Worm (Caenorhabditis elegans) whole organism, mixed stage, embryonic: ENCODE data around the gene T28A11.2.

Source experiments
- M03D4.4 ChIP-seq: sonication (generic microtip); optimal IDR thresholded peaks from 2 replicates; lab custom pipeline; 2017; ENCODE audit warnings: mild to moderate bottlenecking, missing genetic modification characterization, missing compliant biosample characterization
- bed-3 ChIP-seq: fragments of 200-800 bp; sonication (Bioruptor generic); optimal IDR thresholded peaks from 3 replicates; lab custom pipeline; 2018; ENCODE audit warnings: mild to moderate bottlenecking, missing genetic modification characterization, moderate library complexity, missing compliant biosample characterization
- ceh-83 ChIP-seq: fragments of 200-800 bp; sonication (Bioruptor generic); optimal IDR thresholded peaks from 2 replicates; lab custom pipeline; 2018; ENCODE audit warnings: mild to moderate bottlenecking, missing genetic modification characterization, missing compliant biosample characterization
- cnd-1 ChIP-seq: fragments of 200-800 bp; sonication (Bioruptor generic); optimal IDR thresholded peaks from 2 replicates; lab custom pipeline; 2018; ENCODE audit warnings: mild to moderate bottlenecking, missing genetic modification characterization, missing compliant biosample characterization
- drap-1 ChIP-seq: fragments of 200-800 bp; sonication (Bioruptor generic); optimal IDR thresholded peaks from 3 replicates; lab custom pipeline; 2018; ENCODE audit warnings: mild to moderate bottlenecking, missing genetic modification characterization, missing compliant biosample characterization
- elt-1 ChIP-seq: sonication (generic microtip); optimal IDR thresholded peaks from 2 replicates; lab custom pipeline; 2017; ENCODE audit warnings: missing genetic modification characterization, mild to moderate bottlenecking, missing compliant biosample characterization, antibody characterized with exemption, moderate library complexity, borderline replicate concordance; ENCODE audit not compliant: insufficient read depth
- flh-1 ChIP-seq: fragments of 200-800 bp; sonication (Bioruptor generic); optimal IDR thresholded peaks from 2 replicates; lab custom pipeline; 2018; ENCODE audit warnings: mild to moderate bottlenecking, missing genetic modification characterization, moderate library complexity, missing compliant biosample characterization
- ham-2 ChIP-seq: fragments of 200-800 bp; sonication (Bioruptor generic); optimal IDR thresholded peaks from 2 replicates; lab custom pipeline; 2018; ENCODE audit warnings: mild to moderate bottlenecking, missing genetic modification characterization, missing compliant biosample characterization
- hlh-1 ChIP-seq: fragments of 150-350 bp; optimal IDR thresholded peaks from 2 replicates; lab custom pipeline; 2014; ENCODE audit warnings: missing biosample characterization, missing genetic modification reagents, missing genetic modification characterization
- lin-13 ChIP-seq: fragments of 150-350 bp; optimal IDR thresholded peaks from 2 replicates; lab custom pipeline; 2014; ENCODE audit warnings: missing biosample characterization, missing genetic modification characterization
- lin-32 ChIP-seq: fragments of 200-800 bp; sonication (Bioruptor generic); optimal IDR thresholded peaks from 2 replicates; lab custom pipeline; 2018; ENCODE audit warnings: mild to moderate bottlenecking, missing genetic modification characterization, missing compliant biosample characterization
- lsy-2 ChIP-seq: fragments of 150-350 bp; optimal IDR thresholded peaks from 2 replicates; lab custom pipeline; 2014; ENCODE audit warnings: missing biosample characterization, missing genetic modification characterization
- mab-5 ChIP-seq: fragments of 150-350 bp; optimal IDR thresholded peaks from 2 replicates; lab custom pipeline; 2014; ENCODE audit warnings: missing biosample characterization, missing genetic modification characterization
- mep-1 ChIP-seq: fragments of 150-350 bp; optimal IDR thresholded peaks from 2 replicates; lab custom pipeline; 2017; ENCODE audit warnings: missing biosample characterization, missing genetic modification reagents, missing genetic modification characterization, inconsistent platforms
- mls-2 ChIP-seq: sonication (generic microtip); optimal IDR thresholded peaks from 2 replicates; lab custom pipeline; 2016; ENCODE audit warnings: mild to moderate bottlenecking, missing genetic modification characterization, moderate library complexity, missing compliant biosample characterization
- nhr-12 ChIP-seq: fragments of 150-350 bp; optimal IDR thresholded peaks from 2 replicates; lab custom pipeline; 2014; ENCODE audit warnings: missing biosample characterization, missing genetic modification characterization
- nhr-237 ChIP-seq: fragments of 150-350 bp; optimal IDR thresholded peaks from 2 replicates; lab custom pipeline; 2014; ENCODE audit warnings: missing biosample characterization, missing genetic modification characterization
- nhr-28 ChIP-seq: fragments of 150-350 bp; optimal IDR thresholded peaks from 2 replicates; lab custom pipeline; 2014; ENCODE audit warnings: missing biosample characterization, missing genetic modification characterization
- nhr-76 ChIP-seq: sonication (generic microtip); optimal IDR thresholded peaks from 2 replicates; lab custom pipeline; 2017; ENCODE audit warnings: missing biosample characterization, missing genetic modification characterization
- pha-4 ChIP-seq: fragments of 150-350 bp; optimal IDR thresholded peaks from 2 replicates; lab custom pipeline; 2018; ENCODE audit warnings: missing biosample characterization, missing genetic modification reagents, missing genetic modification characterization
- sem-2 ChIP-seq: fragments of 200-800 bp; sonication (Bioruptor generic); optimal IDR thresholded peaks from 2 replicates; lab custom pipeline; 2018; ENCODE audit warnings: mild to moderate bottlenecking, missing genetic modification characterization, missing compliant biosample characterization
- snpc-4 ChIP-seq: fragments of 150-350 bp; optimal IDR thresholded peaks from 2 replicates; lab custom pipeline; 2014; ENCODE audit warnings: missing biosample characterization, missing genetic modification characterization
- sptf-1 ChIP-seq: sonication (generic microtip); optimal IDR thresholded peaks from 2 replicates; lab custom pipeline; 2017; ENCODE audit warnings: mild to moderate bottlenecking, missing genetic modification characterization, moderate library complexity, missing compliant biosample characterization
- tbx-8 ChIP-seq: fragments of 200-800 bp; sonication (Bioruptor generic); optimal IDR thresholded peaks from 2 replicates; lab custom pipeline; 2018; ENCODE audit warnings: mild to moderate bottlenecking, missing genetic modification characterization, moderate library complexity, missing compliant biosample characterization
- unc-39 ChIP-seq: fragments of 150-350 bp; optimal IDR thresholded peaks from 2 replicates; lab custom pipeline; 2014; ENCODE audit warnings: missing biosample characterization, missing genetic modification characterization
- unc-62 ChIP-seq: fragments of 150-350 bp; optimal IDR thresholded peaks from 2 replicates; lab custom pipeline; 2014; ENCODE audit warnings: missing biosample characterization, missing genetic modification reagents, missing genetic modification characterization
- zip-8 ChIP-seq: fragments of 150-350 bp; optimal IDR thresholded peaks from 2 replicates; lab custom pipeline; 2014; ENCODE audit warnings: missing biosample characterization, missing genetic modification characterization
- ztf-11 ChIP-seq: fragments of 150-350 bp; optimal IDR thresholded peaks from 2 replicates; lab custom pipeline; 2014; ENCODE audit warnings: missing biosample characterization, missing genetic modification characterization

Gene T28A11.2

ce11 chrV:3318975-3319374 is 38.8 kb downstream of the T28A11.2 start, which contains the start of gene F35F10.13:
Gene F35F10.13, minus strand, starts transcription at chrV:3319075.
- TF ChIP-seq snpc-4 (tag; lab: Kevin White, UChicago) (no peak), ztf-11 (tag; lab: Kevin White, UChicago) (no peak), lin-13 (tag; lab: Kevin White, UChicago) (no peak), zip-8 (no peak), unc-39 (tag; lab: Kevin White, UChicago) (no peak), tbx-8 (no peak), mls-2 (no peak), nhr-28 (tag; lab: Kevin White, UChicago) (no peak), sem-2 (GFP tag; lab: Kevin White, UChicago) (no peak), hlh-1 (tag; lab: Kevin White, UChicago) (no peak), flh-1 (no peak), cnd-1 (tag; lab: Kevin White, UChicago) (no peak), mab-5 (tag; lab: Kevin White, UChicago) (no peak), ceh-83 (GFP tag; lab: Kevin White, UChicago) (no peak), unc-62 (no peak), pha-4 (tag; lab: Kevin White, UChicago) (no peak), mep-1 (tag; lab: Kevin White, UChicago) (no peak), sptf-1 (tag; lab: Kevin White, UChicago) (no peak)

- TF ChIP-seq nhr-237 (tag; lab: Kevin White, UChicago): no peak
- TF ChIP-seq lsy-2 (tag; lab: Kevin White, UChicago): no peak
- no peak for TF ChIP-seq ztf-11 (tag; lab: Kevin White, UChicago)
- TF ChIP-seq mep-1 (tag; lab: Kevin White, UChicago): no peak
- no peak for TF ChIP-seq elt-1
- TF ChIP-seq bed-3 (GFP tag; lab: Kevin White, UChicago): no peak
Observed at ce11 chrV:3320005-3320404, 39.8 kb downstream of the T28A11.2 start, which contains the start of gene F35F10.14. Gene F35F10.14, minus strand, starts transcription at chrV:3320105.

- TF ChIP-seq sem-2 (GFP tag; lab: Kevin White, UChicago) (no peak), nhr-76 (no peak), snpc-4 (tag; lab: Kevin White, UChicago) (no peak), tbx-8 (no peak), nhr-28 (tag; lab: Kevin White, UChicago) (no peak), mep-1 (tag; lab: Kevin White, UChicago) (no peak), hlh-1 (tag; lab: Kevin White, UChicago) (no peak), nhr-12 (tag; lab: Kevin White, UChicago) (no peak), M03D4.4 (tag; lab: Kevin White, UChicago) (no peak), drap-1 (GFP tag; lab: Kevin White, UChicago) (no peak), lin-32 (GFP tag; lab: Kevin White, UChicago) (no peak), mls-2 (no peak), ham-2 (GFP tag; lab: Kevin White, UChicago) (no peak), pha-4 (tag; lab: Kevin White, UChicago) (no peak), zip-8 (no peak), nhr-237 (tag; lab: Kevin White, UChicago) (no peak), ceh-83 (GFP tag; lab: Kevin White, UChicago) (no peak), unc-39 (tag; lab: Kevin White, UChicago) (no peak), mab-5 (tag; lab: Kevin White, UChicago) (no peak), cnd-1 (tag; lab: Kevin White, UChicago) (no peak)
Observed at ce11 chrV:3320432-3320831, 40.3 kb downstream of the T28A11.2 start, which contains the start of gene C17B7.14. Gene C17B7.14, minus strand, starts transcription at chrV:3320532.

ce11 chrV:3324178-3324577 is 44.0 kb downstream of the T28A11.2 start, which contains the start of gene C17B7.8:
Gene C17B7.8, minus strand, starts transcription at chrV:3324278.
- TF ChIP-seq pha-4 (tag; lab: Kevin White, UChicago): no peak
- TF ChIP-seq snpc-4 (tag; lab: Kevin White, UChicago): no peak
- no peak for TF ChIP-seq tbx-8
- TF ChIP-seq nhr-76: no peak
- no peak for TF ChIP-seq drap-1 (GFP tag; lab: Kevin White, UChicago)
- TF ChIP-seq lin-13 (tag; lab: Kevin White, UChicago): no peak
- no peak for TF ChIP-seq elt-1
